Fruit fly (Drosophila melanogaster) S2 (cell line): ENCODE data around the gene CG9503.

Experiments used
- CG8478 ChIP-seq: fragments of >200 bp; optimal IDR thresholded peaks from 2 replicates; lab custom pipeline; 2018
- CTCF ChIP-seq, 2 experiments: fragments of >200 bp; optimal IDR thresholded peaks; 2 replicates each; lab custom pipeline; 2018

- TF ChIP-seq CG8478 (lab: Kevin White, UChicago) (no peak), CTCF (optimal IDR thresholded peaks at IDR 0.05; lab: Kevin White, UChicago) (no peak)
These were observed 14.2 kb downstream of the CG9503 start for dm6 chrX:14909051-14909450.
